Worm (Caenorhabditis elegans) whole organism, mixed stage, embryonic: ENCODE results near the gene taf-3.

Experiments used
- M03D4.4 ChIP-seq: sonication (generic microtip); optimal IDR thresholded peaks from 2 replicates; lab custom pipeline; 2017; ENCODE audit warnings: mild to moderate bottlenecking, missing genetic modification characterization, missing compliant biosample characterization
- bed-3 ChIP-seq: fragments of 200-800 bp; sonication (Bioruptor generic); optimal IDR thresholded peaks from 3 replicates; lab custom pipeline; 2018; ENCODE audit warnings: mild to moderate bottlenecking, missing genetic modification characterization, moderate library complexity, missing compliant biosample characterization
- blmp-1 ChIP-seq: fragments of 150-350 bp; optimal IDR thresholded peaks from 2 replicates; lab custom pipeline; 2014; ENCODE audit warnings: missing biosample characterization, missing genetic modification characterization
- ceh-39 ChIP-seq: fragments of 150-350 bp; optimal IDR thresholded peaks from 2 replicates; lab custom pipeline; 2014; ENCODE audit warnings: missing biosample characterization, missing genetic modification characterization
- ceh-43 ChIP-seq: fragments of 200-800 bp; sonication (Bioruptor generic); optimal IDR thresholded peaks from 2 replicates; lab custom pipeline; 2018; ENCODE audit warnings: mild to moderate bottlenecking, missing genetic modification characterization, moderate library complexity, missing compliant biosample characterization
- ceh-83 ChIP-seq: fragments of 200-800 bp; sonication (Bioruptor generic); optimal IDR thresholded peaks from 2 replicates; lab custom pipeline; 2018; ENCODE audit warnings: mild to moderate bottlenecking, missing genetic modification characterization, missing compliant biosample characterization
- ces-1 ChIP-seq: fragments of 150-350 bp; optimal IDR thresholded peaks from 2 replicates; lab custom pipeline; 2014; ENCODE audit warnings: missing biosample characterization, missing genetic modification reagents, missing genetic modification characterization
- cnd-1 ChIP-seq: fragments of 200-800 bp; sonication (Bioruptor generic); optimal IDR thresholded peaks from 2 replicates; lab custom pipeline; 2018; ENCODE audit warnings: mild to moderate bottlenecking, missing genetic modification characterization, missing compliant biosample characterization
- drap-1 ChIP-seq: fragments of 200-800 bp; sonication (Bioruptor generic); optimal IDR thresholded peaks from 3 replicates; lab custom pipeline; 2018; ENCODE audit warnings: mild to moderate bottlenecking, missing genetic modification characterization, missing compliant biosample characterization
- elt-1 ChIP-seq: sonication (generic microtip); optimal IDR thresholded peaks from 2 replicates; lab custom pipeline; 2017; ENCODE audit warnings: missing genetic modification characterization, mild to moderate bottlenecking, missing compliant biosample characterization, antibody characterized with exemption, moderate library complexity, borderline replicate concordance; ENCODE audit not compliant: insufficient read depth
- elt-3 ChIP-seq: fragments of 150-350 bp; optimal IDR thresholded peaks from 2 replicates; lab custom pipeline; 2014; ENCODE audit warnings: missing biosample characterization, missing genetic modification characterization
- flh-1 ChIP-seq: fragments of 200-800 bp; sonication (Bioruptor generic); optimal IDR thresholded peaks from 2 replicates; lab custom pipeline; 2018; ENCODE audit warnings: mild to moderate bottlenecking, missing genetic modification characterization, moderate library complexity, missing compliant biosample characterization
- ham-2 ChIP-seq: fragments of 200-800 bp; sonication (Bioruptor generic); optimal IDR thresholded peaks from 2 replicates; lab custom pipeline; 2018; ENCODE audit warnings: mild to moderate bottlenecking, missing genetic modification characterization, missing compliant biosample characterization
- hlh-1 ChIP-seq: fragments of 150-350 bp; optimal IDR thresholded peaks from 2 replicates; lab custom pipeline; 2014; ENCODE audit warnings: missing biosample characterization, missing genetic modification reagents, missing genetic modification characterization
- lin-13 ChIP-seq: fragments of 150-350 bp; optimal IDR thresholded peaks from 2 replicates; lab custom pipeline; 2014; ENCODE audit warnings: missing biosample characterization, missing genetic modification characterization
- lin-32 ChIP-seq: fragments of 200-800 bp; sonication (Bioruptor generic); optimal IDR thresholded peaks from 2 replicates; lab custom pipeline; 2018; ENCODE audit warnings: mild to moderate bottlenecking, missing genetic modification characterization, missing compliant biosample characterization
- mep-1 ChIP-seq: fragments of 150-350 bp; optimal IDR thresholded peaks from 2 replicates; lab custom pipeline; 2017; ENCODE audit warnings: missing biosample characterization, missing genetic modification reagents, missing genetic modification characterization, inconsistent platforms
- mls-2 ChIP-seq: sonication (generic microtip); optimal IDR thresholded peaks from 2 replicates; lab custom pipeline; 2016; ENCODE audit warnings: mild to moderate bottlenecking, missing genetic modification characterization, moderate library complexity, missing compliant biosample characterization
- nhr-12 ChIP-seq: fragments of 150-350 bp; optimal IDR thresholded peaks from 2 replicates; lab custom pipeline; 2014; ENCODE audit warnings: missing biosample characterization, missing genetic modification characterization
- nhr-2 ChIP-seq: fragments of 150-350 bp; optimal IDR thresholded peaks from 2 replicates; lab custom pipeline; 2014; ENCODE audit warnings: missing biosample characterization, missing genetic modification characterization
- nhr-237 ChIP-seq: fragments of 150-350 bp; optimal IDR thresholded peaks from 2 replicates; lab custom pipeline; 2014; ENCODE audit warnings: missing biosample characterization, missing genetic modification characterization
- nhr-28 ChIP-seq: fragments of 150-350 bp; optimal IDR thresholded peaks from 2 replicates; lab custom pipeline; 2014; ENCODE audit warnings: missing biosample characterization, missing genetic modification characterization
- nhr-76 ChIP-seq: sonication (generic microtip); optimal IDR thresholded peaks from 2 replicates; lab custom pipeline; 2017; ENCODE audit warnings: missing biosample characterization, missing genetic modification characterization
- pha-4 ChIP-seq: fragments of 150-350 bp; optimal IDR thresholded peaks from 2 replicates; lab custom pipeline; 2018; ENCODE audit warnings: missing biosample characterization, missing genetic modification reagents, missing genetic modification characterization
- snpc-4 ChIP-seq: fragments of 150-350 bp; optimal IDR thresholded peaks from 2 replicates; lab custom pipeline; 2014; ENCODE audit warnings: missing biosample characterization, missing genetic modification characterization
- sptf-1 ChIP-seq: sonication (generic microtip); optimal IDR thresholded peaks from 2 replicates; lab custom pipeline; 2017; ENCODE audit warnings: mild to moderate bottlenecking, missing genetic modification characterization, moderate library complexity, missing compliant biosample characterization
- tbx-8 ChIP-seq: fragments of 200-800 bp; sonication (Bioruptor generic); optimal IDR thresholded peaks from 2 replicates; lab custom pipeline; 2018; ENCODE audit warnings: mild to moderate bottlenecking, missing genetic modification characterization, moderate library complexity, missing compliant biosample characterization
- unc-120 ChIP-seq: sonication (generic microtip); optimal IDR thresholded peaks from 2 replicates; lab custom pipeline; 2017; ENCODE audit warnings: missing genetic modification characterization, missing compliant biosample characterization; ENCODE audit not compliant: poor library complexity, severe bottlenecking
- unc-62 ChIP-seq: fragments of 150-350 bp; optimal IDR thresholded peaks from 2 replicates; lab custom pipeline; 2014; ENCODE audit warnings: missing biosample characterization, missing genetic modification reagents, missing genetic modification characterization
- zip-8 ChIP-seq: fragments of 150-350 bp; optimal IDR thresholded peaks from 2 replicates; lab custom pipeline; 2014; ENCODE audit warnings: missing biosample characterization, missing genetic modification characterization

The taf-3 gene

ce11 chrX:16368969-16369368 is 36.7 kb downstream of the taf-3 start:
- no peak for TF ChIP-seq elt-3 (tag; lab: Kevin White, UChicago)
- TF ChIP-seq mep-1 (tag; lab: Kevin White, UChicago): no peak
- no peak for TF ChIP-seq ces-1 (GFP tag; lab: Kevin White, UChicago)
- TF ChIP-seq unc-62 (GFP tag; lab: Kevin White, UChicago): no peak
- TF ChIP-seq mls-2 (tag; lab: Kevin White, UChicago): no peak
- no peak for TF ChIP-seq blmp-1 (tag; lab: Kevin White, UChicago)
- no peak for TF ChIP-seq cnd-1 (tag; lab: Kevin White, UChicago)
- no peak for TF ChIP-seq ham-2
- no peak for TF ChIP-seq drap-1 (GFP tag; lab: Kevin White, UChicago)
- TF ChIP-seq elt-1 (tag; lab: Kevin White, UChicago): no peak
- no peak for TF ChIP-seq zip-8 (tag; lab: Kevin White, UChicago)
- no peak for TF ChIP-seq tbx-8 (GFP tag; lab: Kevin White, UChicago)
- no peak for TF ChIP-seq M03D4.4 (tag; lab: Kevin White, UChicago)
- TF ChIP-seq hlh-1: no peak
- TF ChIP-seq nhr-2 (tag; lab: Kevin White, UChicago): no peak
- no peak for TF ChIP-seq unc-120
- no peak for TF ChIP-seq ceh-43 (GFP tag; lab: Kevin White, UChicago)
- no peak for TF ChIP-seq pha-4
- TF ChIP-seq lin-13 (tag; lab: Kevin White, UChicago): no peak

- TF ChIP-seq snpc-4 (no peak), zip-8 (tag; lab: Kevin White, UChicago) (no peak), lin-13 (tag; lab: Kevin White, UChicago) (no peak), nhr-28 (tag; lab: Kevin White, UChicago) (no peak), lin-32 (GFP tag; lab: Kevin White, UChicago) (no peak), M03D4.4 (tag; lab: Kevin White, UChicago) (no peak), drap-1 (GFP tag; lab: Kevin White, UChicago) (no peak), cnd-1 (tag; lab: Kevin White, UChicago) (no peak), ham-2 (no peak), nhr-76 (tag; lab: Kevin White, UChicago) (no peak), ceh-39 (tag; lab: Kevin White, UChicago) (no peak), blmp-1 (tag; lab: Kevin White, UChicago) (no peak), elt-1 (tag; lab: Kevin White, UChicago) (no peak), unc-62 (GFP tag; lab: Kevin White, UChicago) (no peak), nhr-237 (tag; lab: Kevin White, UChicago) (no peak), ceh-83 (GFP tag; lab: Kevin White, UChicago) (no peak)
These were observed 37.2 kb downstream of the taf-3 start for ce11 chrX:16369454-16369853.

- TF ChIP-seq ceh-39 (tag; lab: Kevin White, UChicago): no peak
- TF ChIP-seq nhr-76 (tag; lab: Kevin White, UChicago): no peak
- no peak for TF ChIP-seq M03D4.4 (tag; lab: Kevin White, UChicago)
- TF ChIP-seq nhr-12 (tag; lab: Kevin White, UChicago): no peak
- TF ChIP-seq bed-3 (GFP tag; lab: Kevin White, UChicago): no peak
- no peak for TF ChIP-seq nhr-237 (tag; lab: Kevin White, UChicago)
- TF ChIP-seq unc-62 (GFP tag; lab: Kevin White, UChicago): no peak
- TF ChIP-seq flh-1 (GFP tag; lab: Kevin White, UChicago): no peak
- TF ChIP-seq tbx-8 (GFP tag; lab: Kevin White, UChicago): no peak
- no peak for TF ChIP-seq zip-8 (tag; lab: Kevin White, UChicago)
- TF ChIP-seq, all 35 proteins: peak for 0
These were observed 43.8 kb downstream of the taf-3 start, which contains the start of gene sur-7 for ce11 chrX:16375807-16376638. sur-7 (plus strand) TSS chrX:16376588.

- TF ChIP-seq ceh-83 (GFP tag; lab: Kevin White, UChicago): no peak
- TF ChIP-seq mep-1 (tag; lab: Kevin White, UChicago): no peak
- TF ChIP-seq elt-3 (tag; lab: Kevin White, UChicago): no peak
- TF ChIP-seq unc-120: peak; percentile 77
- peak; percentile 35 for TF ChIP-seq ham-2
- peak; percentile 42 for TF ChIP-seq drap-1 (GFP tag; lab: Kevin White, UChicago)
- no peak for TF ChIP-seq snpc-4
- no peak for TF ChIP-seq tbx-8 (GFP tag; lab: Kevin White, UChicago)
- peak; percentile 67 for TF ChIP-seq sptf-1 (tag; lab: Kevin White, UChicago)
- TF ChIP-seq cnd-1 (tag; lab: Kevin White, UChicago): peak; percentile 14
- no peak for TF ChIP-seq M03D4.4 (tag; lab: Kevin White, UChicago)
- no peak for TF ChIP-seq ceh-43 (GFP tag; lab: Kevin White, UChicago)
- no peak for TF ChIP-seq lin-32 (GFP tag; lab: Kevin White, UChicago)
These were observed 45.7 kb downstream of the taf-3 start for ce11 chrX:16377903-16378302.
